Fruit fly (Drosophila melanogaster) whole organism, wandering third instar larva: ENCODE results near the gene lqfR.

Experiments used
- Abd-B ChIP-seq: fragments of >200 bp; optimal IDR thresholded peaks from 2 replicates; lab custom pipeline; 2017; ENCODE audit warnings: missing biosample characterization, missing genetic modification characterization
- Dfd ChIP-seq: fragments of >200 bp; optimal IDR thresholded peaks from 2 replicates; lab custom pipeline; 2017; ENCODE audit warnings: missing biosample characterization, missing genetic modification characterization
- Dif ChIP-seq: fragments of 200-275, 200-300 bp; sonication (Bioruptor generic); optimal IDR thresholded peaks from 2 replicates; lab custom pipeline; 2018; ENCODE audit warnings: missing biosample characterization, missing genetic modification characterization; ENCODE audit not compliant: partially characterized antibody
- GATAd ChIP-seq: sonication (Bioruptor generic); optimal IDR thresholded peaks from 2 replicates; lab custom pipeline; 2016; ENCODE audit warnings: missing biosample characterization, missing genetic modification characterization
- HLH106 ChIP-seq: fragments of 200-800 bp; optimal IDR thresholded peaks from 3 replicates; lab custom pipeline; 2019; ENCODE audit warnings: missing biosample characterization, mild to moderate bottlenecking, missing genetic modification characterization, moderate library complexity
- Hnf4 ChIP-seq: fragments of 200-800 bp; sonication (Bioruptor generic); optimal IDR thresholded peaks from 2 replicates; lab custom pipeline; 2016; ENCODE audit warnings: missing biosample characterization, mild to moderate bottlenecking, missing genetic modification characterization
- Jra ChIP-seq: sonication (Bioruptor generic); optimal IDR thresholded peaks from 2 replicates; lab custom pipeline; 2016; ENCODE audit warnings: missing biosample characterization, missing genetic modification characterization
- Mio ChIP-seq: sonication (Bioruptor generic); optimal IDR thresholded peaks from 2 replicates; lab custom pipeline; 2016; ENCODE audit warnings: missing biosample characterization, missing genetic modification characterization
- Myc ChIP-seq: fragments of >200 bp; optimal IDR thresholded peaks from 2 replicates; lab custom pipeline; 2017
- N ChIP-seq: fragments of >200 bp; optimal IDR thresholded peaks from 2 replicates; lab custom pipeline; 2018; ENCODE audit warnings: missing biosample characterization, missing external identifiers, missing genetic modification characterization
- OdsH ChIP-seq: fragments of 200-800 bp; sonication (Bioruptor generic); optimal IDR thresholded peaks from 2 replicates; lab custom pipeline; 2016; ENCODE audit warnings: missing biosample characterization, mild to moderate bottlenecking, missing genetic modification characterization
- Rel ChIP-seq, 2 experiments: fragments of 200-800 bp; sonication (Bioruptor generic) in 1 of 2; optimal IDR thresholded peaks; 2 replicates in 1 of 2; 3 replicates in 1 of 2; lab custom pipeline; 2016 to 2019; ENCODE audit warnings: mild to moderate bottlenecking in 2 of 2, missing biosample characterization in 2 of 2, missing genetic modification characterization in 2 of 2, moderate library complexity in 1 of 2
- Sp1 ChIP-seq: fragments of 200-800 bp; sonication (Bioruptor generic); optimal IDR thresholded peaks from 3 replicates; lab custom pipeline; 2019; ENCODE audit warnings: missing biosample characterization, mild to moderate bottlenecking, missing genetic modification characterization, moderate library complexity
- br ChIP-seq: fragments of 200-800 bp; sonication (Bioruptor generic); optimal IDR thresholded peaks from 2 replicates; lab custom pipeline; 2016; ENCODE audit warnings: missing biosample characterization, missing genetic modification characterization
- brk ChIP-seq: fragments of 200-800 bp; sonication (Bioruptor generic); optimal IDR thresholded peaks from 2 replicates; lab custom pipeline; 2016; ENCODE audit warnings: missing biosample characterization, mild to moderate bottlenecking, missing genetic modification characterization
- dl ChIP-seq, 2 experiments: fragments of 175-275, 200-275 bp in 1 of 2; fragments of 200-275 bp in 1 of 2; sonication (Bioruptor generic); optimal IDR thresholded peaks; lab custom pipeline; 2018; ENCODE audit warnings: mild to moderate bottlenecking in 2 of 2, missing biosample characterization in 2 of 2, missing genetic modification characterization in 2 of 2, moderate library complexity in 2 of 2; ENCODE audit not compliant: partially characterized antibody in 2 of 2, insufficient read depth in 1 of 2
- dsf ChIP-seq: sonication (Bioruptor generic); optimal IDR thresholded peaks from 2 replicates; lab custom pipeline; 2016; ENCODE audit warnings: missing biosample characterization, missing genetic modification characterization, borderline replicate concordance
- foxo ChIP-seq, 2 experiments: fragments of 200-800 bp; sonication (Bioruptor generic); optimal IDR thresholded peaks; 2 replicates in 1 of 2; 3 replicates in 1 of 2; lab custom pipeline; 2016 to 2017; ENCODE audit warnings: missing biosample characterization in 2 of 2, missing genetic modification characterization in 2 of 2
- fru ChIP-seq: fragments of 200-800 bp; sonication (Bioruptor generic); optimal IDR thresholded peaks from 3 replicates; lab custom pipeline; 2016; ENCODE audit warnings: missing biosample characterization, mild to moderate bottlenecking, missing genetic modification characterization
- h ChIP-seq: fragments of 200-800 bp; sonication (Bioruptor generic); optimal IDR thresholded peaks from 3 replicates; lab custom pipeline; 2016; ENCODE audit warnings: missing biosample characterization, mild to moderate bottlenecking, missing genetic modification characterization
- jim ChIP-seq: fragments of 175-275, 200-325 bp; sonication (Bioruptor generic); optimal IDR thresholded peaks from 2 replicates; lab custom pipeline; 2016; ENCODE audit warnings: missing biosample characterization, mild to moderate bottlenecking, missing genetic modification characterization
- lola ChIP-seq: fragments of >200 bp; optimal IDR thresholded peaks from 2 replicates; lab custom pipeline; 2017; ENCODE audit warnings: missing biosample characterization, missing genetic modification characterization
- pan ChIP-seq: fragments of >200 bp; optimal IDR thresholded peaks from 2 replicates; lab custom pipeline; 2017
- psq ChIP-seq: fragments of 200-800 bp; sonication (Bioruptor generic); optimal IDR thresholded peaks from 3 replicates; lab custom pipeline; 2017; ENCODE audit warnings: missing biosample characterization, mild to moderate bottlenecking, missing genetic modification characterization, moderate library complexity
- sage ChIP-seq: fragments of 200-800 bp; sonication (Bioruptor generic); optimal IDR thresholded peaks from 2 replicates; lab custom pipeline; 2016; ENCODE audit warnings: missing biosample characterization, mild to moderate bottlenecking, missing genetic modification characterization
- sv ChIP-seq: fragments of 200-800 bp; sonication (Bioruptor generic); optimal IDR thresholded peaks from 3 replicates; lab custom pipeline; 2016; ENCODE audit warnings: missing biosample characterization, missing genetic modification characterization
- tai ChIP-seq: sonication (Bioruptor generic); optimal IDR thresholded peaks from 2 replicates; lab custom pipeline; 2016; ENCODE audit warnings: missing biosample characterization, missing genetic modification characterization
- usp ChIP-seq: fragments of >200 bp; optimal IDR thresholded peaks from 2 replicates; lab custom pipeline; 2017; ENCODE audit warnings: missing biosample characterization, missing genetic modification characterization
- woc ChIP-seq: sonication (Bioruptor generic); optimal IDR thresholded peaks from 2 replicates; lab custom pipeline; 2016; ENCODE audit warnings: missing biosample characterization, mild to moderate bottlenecking, missing genetic modification characterization

lqfR gene

dm6 chr3R:22389614-22390013 lies 21.5 kb upstream of the lqfR start, which contains the start of the genes CAH8 and CG7059:
Gene CAH8 (minus strand): TSS chr3R:22389714.
Gene CG7059 (plus strand): TSS chr3R:22389780.
- TF ChIP-seq Mio, result no peak

dm6 chr3R:22390109-22390508 lies 21.0 kb upstream of the lqfR start:
- no peak for TF ChIP-seq dsf (GFP tag; lab: Kevin White, UChicago)
- no peak for TF ChIP-seq dl (GFP tag; optimal IDR thresholded peaks at IDR 0.05; lab: Kevin White, UChicago; ENCODE audit: insufficient read depth in 1 of 2, partially characterized antibody in 2 of 2)
- no peak for TF ChIP-seq tai
- no peak for TF ChIP-seq OdsH (GFP tag; lab: Kevin White, UChicago)
- no peak for TF ChIP-seq h (GFP tag; lab: Kevin White, UChicago)
- no peak for TF ChIP-seq woc (GFP tag; lab: Kevin White, UChicago)
- TF ChIP-seq psq (GFP tag; lab: Kevin White, UChicago), result peak; percentile 45
- TF ChIP-seq usp (GFP tag; lab: Kevin White, UChicago), result no peak

- TF ChIP-seq GATAd, result no peak
- no peak for TF ChIP-seq Hnf4 (GFP tag; lab: Kevin White, UChicago)
- no peak for TF ChIP-seq foxo (GFP tag; optimal IDR thresholded peaks at IDR 0.05; lab: Kevin White, UChicago)
- TF ChIP-seq Sp1 (GFP tag; lab: Kevin White, UChicago), result no peak
These were observed 17.1 kb upstream of the lqfR start, which contains the start of gene CG13857 for dm6 chr3R:22394004-22394403. Gene CG13857 (minus strand): TSS chr3R:22394104.

dm6 chr3R:22395409-22396178 lies 15.5 kb upstream of the lqfR start:
- TF ChIP-seq Jra (GFP tag; lab: Kevin White, UChicago) (no peak), Abd-B (GFP tag; lab: Kevin White, UChicago) (no peak), tai (no peak)

dm6 chr3R:22396238-22396772 lies 14.8 kb upstream of the lqfR start:
- TF ChIP-seq foxo (GFP tag; optimal IDR thresholded peaks at IDR 0.05; lab: Kevin White, UChicago) (no peak), Dif (GFP tag; lab: Kevin White, UChicago) (no peak), pan (lab: Kevin White, UChicago) (no peak), dl (GFP tag; optimal IDR thresholded peaks at IDR 0.05; lab: Kevin White, UChicago; ENCODE audit: insufficient read depth in 1 of 2, partially characterized antibody in 2 of 2) (no peak), Rel (GFP tag; optimal IDR thresholded peaks at IDR 0.05; lab: Kevin White, UChicago) (no peak), Rel (tag; optimal IDR thresholded peaks at IDR 0.05; lab: Kevin White, UChicago) (no peak), psq (GFP tag; lab: Kevin White, UChicago) (no peak), jim (GFP tag; lab: Kevin White, UChicago) (no peak), Dfd (GFP tag; lab: Kevin White, UChicago) (no peak), sage (GFP tag; lab: Kevin White, UChicago) (no peak), lola (GFP tag; lab: Kevin White, UChicago) (no peak), HLH106 (tag; lab: Kevin White, UChicago) (no peak), brk (no peak)

- TF ChIP-seq N (GFP tag; lab: Kevin White, UChicago), result peak; percentile 77
- TF ChIP-seq Mio, result no peak
- TF ChIP-seq Myc (lab: Kevin White, UChicago), result peak; percentile 23
- TF ChIP-seq usp (GFP tag; lab: Kevin White, UChicago), result no peak
- no peak for TF ChIP-seq Hnf4 (GFP tag; lab: Kevin White, UChicago)
- TF ChIP-seq Abd-B (GFP tag; lab: Kevin White, UChicago), result peak; percentile 14
- no peak for TF ChIP-seq brk
- no peak for TF ChIP-seq sv (GFP tag; lab: Kevin White, UChicago)
- no peak for TF ChIP-seq dsf (GFP tag; lab: Kevin White, UChicago)
- TF ChIP-seq br (GFP tag; lab: Kevin White, UChicago), result no peak
- TF ChIP-seq fru (GFP tag; lab: Kevin White, UChicago), result no peak
- TF ChIP-seq pan (lab: Kevin White, UChicago), result no peak
These were observed 13.9 kb upstream of the lqfR start for dm6 chr3R:22397068-22397700.
